Worm (Caenorhabditis elegans) whole organism, L2 larva: ENCODE data around the gene srw-14.

Source experiments
- C34F6.9 ChIP-seq: fragments of 150-350 bp; optimal IDR thresholded peaks from 2 replicates; lab custom pipeline; 2014; ENCODE audit warnings: missing biosample characterization, missing genetic modification characterization
- F13H6.1 ChIP-seq: sonication (generic microtip); optimal IDR thresholded peaks from 2 replicates; lab custom pipeline; 2016; ENCODE audit warnings: missing genetic modification characterization, missing compliant biosample characterization
- R02D3.7 ChIP-seq: fragments of 150-350 bp; optimal IDR thresholded peaks from 2 replicates; lab custom pipeline; 2014; ENCODE audit warnings: missing biosample characterization, missing genetic modification characterization
- blmp-1 ChIP-seq: sonication (generic microtip); optimal IDR thresholded peaks from 2 replicates; lab custom pipeline; 2017; ENCODE audit warnings: missing genetic modification characterization, mild to moderate bottlenecking, missing compliant biosample characterization, antibody characterized with exemption, moderate library complexity; ENCODE audit not compliant: insufficient read depth
- ceh-82 ChIP-seq: fragments of 150-350 bp; optimal IDR thresholded peaks from 2 replicates; lab custom pipeline; 2014; ENCODE audit warnings: missing biosample characterization, missing genetic modification characterization
- crh-2 ChIP-seq: sonication (generic microtip); optimal IDR thresholded peaks from 2 replicates; lab custom pipeline; 2017; ENCODE audit warnings: missing biosample characterization, missing genetic modification characterization
- egl-27 ChIP-seq: sonication (generic microtip); optimal IDR thresholded peaks from 3 replicates; lab custom pipeline; 2017; ENCODE audit warnings: missing biosample characterization, missing genetic modification reagents, missing genetic modification characterization
- elt-1 ChIP-seq: fragments of 150-350 bp; optimal IDR thresholded peaks from 2 replicates; lab custom pipeline; 2014; ENCODE audit warnings: missing biosample characterization, missing genetic modification characterization
- elt-3 ChIP-seq: sonication (generic microtip); optimal IDR thresholded peaks from 2 replicates; lab custom pipeline; 2017; ENCODE audit warnings: missing biosample characterization, missing genetic modification characterization
- fos-1 ChIP-seq: fragments of 150-350 bp; optimal IDR thresholded peaks from 2 replicates; lab custom pipeline; 2014; ENCODE audit warnings: missing biosample characterization, missing genetic modification characterization
- gmeb-1 ChIP-seq: fragments of 150-350 bp; optimal IDR thresholded peaks from 2 replicates; lab custom pipeline; 2014; ENCODE audit warnings: missing biosample characterization, missing genetic modification characterization
- lin-11 ChIP-seq: fragments of 150-350 bp; sonication (generic microtip); optimal IDR thresholded peaks from 2 replicates; lab custom pipeline; 2014; ENCODE audit warnings: missing biosample characterization, missing genetic modification characterization, inconsistent platforms, mixed read lengths
- lin-13 ChIP-seq: fragments of 150-350 bp; optimal IDR thresholded peaks from 2 replicates; lab custom pipeline; 2014; ENCODE audit warnings: missing biosample characterization, missing genetic modification reagents, missing genetic modification characterization
- lin-39 ChIP-seq: fragments of 150-350 bp; optimal IDR thresholded peaks from 2 replicates; lab custom pipeline; 2014; ENCODE audit warnings: missing biosample characterization, missing genetic modification reagents, missing genetic modification characterization
- mab-5 ChIP-seq: fragments of 150-350 bp; optimal IDR thresholded peaks from 2 replicates; lab custom pipeline; 2014; ENCODE audit warnings: missing biosample characterization, missing genetic modification characterization
- mbf-1 ChIP-seq: sonication (generic microtip); optimal IDR thresholded peaks from 2 replicates; lab custom pipeline; 2017; ENCODE audit warnings: missing biosample characterization, missing genetic modification characterization
- mdl-1 ChIP-seq, 2 experiments: fragments of 150-350 bp in 1 of 2; sonication (generic microtip) in 1 of 2; optimal IDR thresholded peaks; 2 replicates each; lab custom pipeline; 2017; ENCODE audit warnings: missing biosample characterization in 2 of 2, missing genetic modification characterization in 2 of 2
- nhr-12 ChIP-seq: fragments of 150-350 bp; optimal IDR thresholded peaks from 2 replicates; lab custom pipeline; 2014; ENCODE audit warnings: missing biosample characterization, missing genetic modification characterization
- nhr-21 ChIP-seq: fragments of 150-350 bp; optimal IDR thresholded peaks from 2 replicates; lab custom pipeline; 2014; ENCODE audit warnings: missing biosample characterization, missing genetic modification characterization
- nhr-25 ChIP-seq: fragments of 150-350 bp; sonication (generic microtip); optimal IDR thresholded peaks from 3 replicates; lab custom pipeline; 2014; ENCODE audit warnings: missing biosample characterization, missing genetic modification characterization
- nhr-77 ChIP-seq: fragments of 150-350 bp; optimal IDR thresholded peaks from 2 replicates; lab custom pipeline; 2014; ENCODE audit warnings: missing biosample characterization, missing genetic modification characterization
- peb-1 ChIP-seq: fragments of 150-350 bp; optimal IDR thresholded peaks from 2 replicates; lab custom pipeline; 2014; ENCODE audit warnings: missing biosample characterization, missing genetic modification characterization
- sma-3 ChIP-seq: sonication (generic microtip); optimal IDR thresholded peaks from 2 replicates; lab custom pipeline; 2016; ENCODE audit warnings: missing genetic modification reagents, missing genetic modification characterization, missing compliant biosample characterization
- sma-9 ChIP-seq, 2 experiments: fragments of 150-350 bp in 1 of 2; sonication (generic microtip) in 1 of 2; optimal IDR thresholded peaks; 2 replicates each; lab custom pipeline; 2014 to 2016; ENCODE audit warnings: missing genetic modification characterization in 2 of 2, mild to moderate bottlenecking in 1 of 2, missing biosample characterization in 1 of 2, missing compliant biosample characterization in 1 of 2, missing genetic modification reagents in 1 of 2, moderate library complexity in 1 of 2
- snpc-4 ChIP-seq: fragments of 150-350 bp; optimal IDR thresholded peaks from 2 replicates; lab custom pipeline; 2014; ENCODE audit warnings: missing biosample characterization, missing genetic modification characterization
- unc-39 ChIP-seq: fragments of 150-350 bp; optimal IDR thresholded peaks from 2 replicates; lab custom pipeline; 2014; ENCODE audit warnings: missing biosample characterization, missing genetic modification characterization
- unc-55 ChIP-seq: fragments of 150-350 bp; sonication (generic microtip); optimal IDR thresholded peaks from 3 replicates; lab custom pipeline; 2014; ENCODE audit warnings: missing biosample characterization, missing genetic modification reagents, missing genetic modification characterization
- zag-1 ChIP-seq: fragments of 150-350 bp; optimal IDR thresholded peaks from 2 replicates; lab custom pipeline; 2014; ENCODE audit warnings: missing biosample characterization, missing genetic modification characterization
- ztf-1 ChIP-seq: fragments of 200-800 bp; sonication (Bioruptor generic); conservative IDR thresholded peaks from 2 replicates; pipeline ENCODE4 v1.3.6; 2022; ENCODE audit warnings: missing genetic modification characterization, missing compliant biosample characterization

Gene srw-14

ce11 chrV:15216705-15217104, 9.0 kb upstream of the srw-14 start, which contains the start of gene sri-25:
Gene sri-25 (plus strand): TSS chrV:15217005.
- TF ChIP-seq egl-27 (no peak), lin-11 (tag; lab: Kevin White, UChicago) (no peak), sma-3 (GFP tag; lab: Kevin White, UChicago) (no peak), F13H6.1 (tag; lab: Kevin White, UChicago) (no peak), gmeb-1 (tag; lab: Kevin White, UChicago) (no peak)

DNA sequence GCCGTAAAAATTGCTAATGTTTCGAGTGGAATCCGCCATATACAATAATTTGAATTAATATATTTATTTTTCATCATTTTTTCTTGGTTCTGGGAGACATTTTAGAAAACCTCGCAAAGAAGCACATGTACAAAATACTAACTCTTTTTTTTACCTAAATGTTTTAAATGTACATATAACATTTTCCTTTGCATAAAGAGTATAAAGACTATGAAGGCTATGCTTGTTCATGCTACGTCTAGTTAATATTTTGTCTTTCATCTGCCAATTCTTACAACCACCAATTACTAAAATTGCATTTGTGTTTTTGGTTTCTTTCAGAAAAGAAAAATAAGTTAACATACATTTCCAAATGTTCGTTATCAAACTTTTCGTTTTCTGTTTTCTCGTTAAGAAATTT, 4.4 kb upstream of the srw-14 start, which contains the start of gene irld-25:
Gene irld-25, plus strand, starts transcription at position 301 of the 400 bp plus-strand sequence.
- TF ChIP-seq unc-39 (tag; lab: Kevin White, UChicago) (no peak), ztf-1 (GFP tag; lab: Robert Waterston, UW) (no peak), lin-13 (GFP tag; lab: Kevin White, UChicago) (no peak), mdl-1 (tag; optimal IDR thresholded peaks at IDR 0.05; lab: Kevin White, UChicago) (no peak), sma-3 (GFP tag; lab: Kevin White, UChicago) (no peak)

DNA sequence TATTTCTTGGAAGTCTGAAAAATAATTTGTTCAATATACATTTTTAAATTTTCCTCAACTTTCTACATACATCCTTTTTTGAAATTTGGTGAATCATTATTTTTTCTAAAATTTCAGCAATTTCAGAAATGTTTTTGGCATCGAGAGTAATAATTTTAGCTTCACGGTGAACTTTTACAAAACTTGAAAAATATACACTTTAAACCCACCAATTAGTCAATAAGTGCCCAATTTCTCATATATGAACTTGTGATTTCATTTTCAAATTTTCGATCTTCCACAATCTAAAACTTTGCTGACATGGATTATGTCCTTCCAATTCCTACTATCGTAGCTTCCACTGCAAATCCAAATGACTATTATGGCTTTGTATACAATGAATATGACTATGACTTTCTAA, 2.1 kb upstream of the srw-14 start, which contains the start of gene srw-24:
Gene srw-24, plus strand, starts transcription at position 301 of the 400 bp plus-strand sequence.
- no peak for TF ChIP-seq fos-1 (tag; lab: Kevin White, UChicago)
- no peak for TF ChIP-seq sma-9 (GFP tag; optimal IDR thresholded peaks at IDR 0.05; lab: Kevin White, UChicago)
- no peak for TF ChIP-seq sma-9 (tag; optimal IDR thresholded peaks at IDR 0.05; lab: Kevin White, UChicago)
- TF ChIP-seq ceh-82 (tag; lab: Kevin White, UChicago), result no peak
- no peak for TF ChIP-seq crh-2
- TF ChIP-seq ztf-1 (GFP tag; lab: Robert Waterston, UW), result no peak
- no peak for TF ChIP-seq gmeb-1 (tag; lab: Kevin White, UChicago)
- TF ChIP-seq peb-1 (tag; lab: Kevin White, UChicago), result no peak
- TF ChIP-seq unc-39 (tag; lab: Kevin White, UChicago), result no peak
- no peak for TF ChIP-seq F13H6.1 (tag; lab: Kevin White, UChicago)
- no peak for TF ChIP-seq nhr-77 (tag; lab: Kevin White, UChicago)
- TF ChIP-seq mbf-1 (tag; lab: Kevin White, UChicago), result no peak
- no peak for TF ChIP-seq snpc-4 (tag; lab: Kevin White, UChicago)
- TF ChIP-seq elt-3 (tag; lab: Kevin White, UChicago), result no peak
- TF ChIP-seq lin-39 (tag; lab: Kevin White, UChicago), result no peak
- no peak for TF ChIP-seq nhr-25 (tag; lab: Kevin White, UChicago)
- TF ChIP-seq C34F6.9 (tag; lab: Kevin White, UChicago), result no peak
- TF ChIP-seq R02D3.7 (tag; lab: Kevin White, UChicago), result no peak
- no peak for TF ChIP-seq elt-1 (tag; lab: Kevin White, UChicago)

DNA sequence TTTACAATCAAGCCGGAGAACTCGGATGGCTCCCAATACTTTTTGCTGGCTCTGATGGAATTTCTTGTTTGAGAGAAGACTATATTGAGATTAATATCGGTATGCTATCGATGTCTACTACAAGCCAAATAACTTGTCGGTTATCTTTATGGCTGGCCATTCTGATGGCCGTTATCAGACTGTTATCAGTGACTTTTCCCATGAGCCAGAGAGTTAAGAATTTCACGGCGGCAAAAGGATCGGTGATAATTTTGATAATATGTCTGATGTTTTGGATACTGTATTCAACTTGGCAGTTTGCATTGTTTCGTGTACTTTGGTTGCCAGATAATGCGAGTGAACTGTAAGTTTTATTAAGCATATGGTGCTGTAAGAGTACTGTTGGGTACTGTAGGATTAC, 456 bp downstream of the srw-14 start:
- TF ChIP-seq lin-39 (tag; lab: Kevin White, UChicago) (no peak), fos-1 (tag; lab: Kevin White, UChicago) (peak; percentile 74)

DNA sequence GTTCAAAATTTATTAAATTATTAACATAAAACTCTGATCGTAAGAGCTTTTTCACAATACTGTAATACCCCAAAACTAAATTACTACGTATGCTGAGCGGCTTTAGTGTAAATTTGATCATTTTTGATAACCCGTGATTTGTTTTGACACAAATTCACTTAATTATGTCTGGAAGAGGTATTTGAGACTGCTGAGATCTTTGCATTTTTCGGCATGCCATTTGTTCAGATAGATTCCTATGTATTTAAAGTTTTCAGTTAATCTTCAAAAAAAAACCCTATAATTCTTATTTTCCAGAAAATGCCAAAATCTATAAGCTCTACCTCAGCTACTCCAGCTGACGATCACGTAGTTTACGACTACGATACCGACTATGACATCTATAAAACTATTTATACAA, 4.5 kb downstream of the srw-14 start, which contains the start of gene srw-15:
Gene srw-15, plus strand, starts transcription at position 301 of the 400 bp plus-strand sequence.
- TF ChIP-seq nhr-25 (tag; lab: Kevin White, UChicago) (no peak), unc-39 (tag; lab: Kevin White, UChicago) (no peak)

DNA sequence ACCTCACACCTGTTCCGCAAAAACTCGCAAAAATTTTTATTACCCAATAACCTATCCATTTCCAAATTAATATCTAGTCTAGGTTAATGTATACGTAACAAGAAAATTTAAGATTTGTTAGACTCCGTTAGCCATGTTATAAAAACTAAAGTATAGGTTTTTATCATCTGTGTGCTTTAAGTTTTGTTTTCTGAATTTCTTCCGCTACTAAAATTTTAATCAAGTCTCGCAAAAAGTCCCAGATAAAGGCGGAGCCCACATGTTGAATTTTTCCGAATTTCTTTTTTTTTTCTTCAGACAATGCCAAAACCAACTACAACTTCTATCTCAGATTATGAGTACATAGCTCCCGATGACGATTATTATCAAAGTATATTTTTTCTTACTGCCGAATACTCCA, 6.5 kb downstream of the srw-14 start, which contains the start of gene srw-13:
Gene srw-13, plus strand, starts transcription at position 301 of the 400 bp plus-strand sequence.
- TF ChIP-seq nhr-12 (tag; lab: Kevin White, UChicago), result no peak
- TF ChIP-seq peb-1 (tag; lab: Kevin White, UChicago), result no peak
- no peak for TF ChIP-seq blmp-1 (tag; lab: Kevin White, UChicago)
- TF ChIP-seq sma-9 (GFP tag; optimal IDR thresholded peaks at IDR 0.05; lab: Kevin White, UChicago), result no peak
- TF ChIP-seq sma-9 (tag; optimal IDR thresholded peaks at IDR 0.05; lab: Kevin White, UChicago), result no peak
- no peak for TF ChIP-seq mab-5
- TF ChIP-seq snpc-4 (tag; lab: Kevin White, UChicago), result no peak
- no peak for TF ChIP-seq fos-1 (tag; lab: Kevin White, UChicago)
- TF ChIP-seq zag-1 (tag; lab: Kevin White, UChicago), result no peak
- no peak for TF ChIP-seq nhr-21
- TF ChIP-seq unc-55, result no peak
- TF ChIP-seq elt-1 (tag; lab: Kevin White, UChicago), result no peak
